Worm (Caenorhabditis elegans) whole organism, L2 larva: ENCODE results near the gene R144.12.

Source experiments
- F13H6.1 ChIP-seq: sonication (generic microtip); optimal IDR thresholded peaks from 2 replicates; lab custom pipeline; 2016; ENCODE audit warnings: missing genetic modification characterization, missing compliant biosample characterization
- alr-1 ChIP-seq: fragments of 150-350 bp; optimal IDR thresholded peaks from 2 replicates; lab custom pipeline; 2014; ENCODE audit warnings: missing biosample characterization, missing genetic modification characterization
- aly-2 ChIP-seq: fragments of 150-350 bp; optimal IDR thresholded peaks from 2 replicates; lab custom pipeline; 2014; ENCODE audit warnings: missing biosample characterization, missing genetic modification characterization
- ceh-16 ChIP-seq: fragments of 150-350 bp; optimal IDR thresholded peaks from 2 replicates; lab custom pipeline; 2014; ENCODE audit warnings: missing biosample characterization, missing genetic modification characterization
- ceh-82 ChIP-seq: fragments of 150-350 bp; optimal IDR thresholded peaks from 2 replicates; lab custom pipeline; 2014; ENCODE audit warnings: missing biosample characterization, missing genetic modification characterization
- crh-2 ChIP-seq: sonication (generic microtip); optimal IDR thresholded peaks from 2 replicates; lab custom pipeline; 2017; ENCODE audit warnings: missing biosample characterization, missing genetic modification characterization
- egl-27 ChIP-seq: sonication (generic microtip); optimal IDR thresholded peaks from 3 replicates; lab custom pipeline; 2017; ENCODE audit warnings: missing biosample characterization, missing genetic modification reagents, missing genetic modification characterization
- elt-1 ChIP-seq: fragments of 150-350 bp; optimal IDR thresholded peaks from 2 replicates; lab custom pipeline; 2014; ENCODE audit warnings: missing biosample characterization, missing genetic modification characterization
- elt-3 ChIP-seq: sonication (generic microtip); optimal IDR thresholded peaks from 2 replicates; lab custom pipeline; 2017; ENCODE audit warnings: missing biosample characterization, missing genetic modification characterization
- gmeb-1 ChIP-seq: fragments of 150-350 bp; optimal IDR thresholded peaks from 2 replicates; lab custom pipeline; 2014; ENCODE audit warnings: missing biosample characterization, missing genetic modification characterization
- lin-11 ChIP-seq: fragments of 150-350 bp; sonication (generic microtip); optimal IDR thresholded peaks from 2 replicates; lab custom pipeline; 2014; ENCODE audit warnings: missing biosample characterization, missing genetic modification characterization, inconsistent platforms, mixed read lengths
- lin-39 ChIP-seq: fragments of 150-350 bp; optimal IDR thresholded peaks from 2 replicates; lab custom pipeline; 2014; ENCODE audit warnings: missing biosample characterization, missing genetic modification reagents, missing genetic modification characterization
- mab-5 ChIP-seq: fragments of 150-350 bp; optimal IDR thresholded peaks from 2 replicates; lab custom pipeline; 2014; ENCODE audit warnings: missing biosample characterization, missing genetic modification characterization
- mdl-1 ChIP-seq, 2 experiments: fragments of 150-350 bp in 1 of 2; sonication (generic microtip) in 1 of 2; optimal IDR thresholded peaks; 2 replicates each; lab custom pipeline; 2017; ENCODE audit warnings: missing biosample characterization in 2 of 2, missing genetic modification characterization in 2 of 2
- nhr-10 ChIP-seq: sonication (generic microtip); optimal IDR thresholded peaks from 2 replicates; lab custom pipeline; 2017; ENCODE audit warnings: missing biosample characterization, missing genetic modification characterization
- nhr-11 ChIP-seq: fragments of 150-350 bp; optimal IDR thresholded peaks from 2 replicates; lab custom pipeline; 2014; ENCODE audit warnings: missing biosample characterization, missing genetic modification characterization
- nhr-129 ChIP-seq: fragments of 150-350 bp; optimal IDR thresholded peaks from 2 replicates; lab custom pipeline; 2014; ENCODE audit warnings: missing biosample characterization, missing genetic modification characterization
- nhr-21 ChIP-seq: fragments of 150-350 bp; optimal IDR thresholded peaks from 2 replicates; lab custom pipeline; 2014; ENCODE audit warnings: missing biosample characterization, missing genetic modification characterization
- nhr-237 ChIP-seq: fragments of 150-350 bp; optimal IDR thresholded peaks from 2 replicates; lab custom pipeline; 2014; ENCODE audit warnings: missing biosample characterization, missing genetic modification characterization
- nhr-25 ChIP-seq: fragments of 150-350 bp; sonication (generic microtip); optimal IDR thresholded peaks from 3 replicates; lab custom pipeline; 2014; ENCODE audit warnings: missing biosample characterization, missing genetic modification characterization
- peb-1 ChIP-seq: fragments of 150-350 bp; optimal IDR thresholded peaks from 2 replicates; lab custom pipeline; 2014; ENCODE audit warnings: missing biosample characterization, missing genetic modification characterization
- sma-3 ChIP-seq: sonication (generic microtip); optimal IDR thresholded peaks from 2 replicates; lab custom pipeline; 2016; ENCODE audit warnings: missing genetic modification reagents, missing genetic modification characterization, missing compliant biosample characterization
- sma-9 ChIP-seq, 2 experiments: fragments of 150-350 bp in 1 of 2; sonication (generic microtip) in 1 of 2; optimal IDR thresholded peaks; 2 replicates each; lab custom pipeline; 2014 to 2016; ENCODE audit warnings: missing genetic modification characterization in 2 of 2, mild to moderate bottlenecking in 1 of 2, missing biosample characterization in 1 of 2, missing compliant biosample characterization in 1 of 2, missing genetic modification reagents in 1 of 2, moderate library complexity in 1 of 2
- snpc-4 ChIP-seq: fragments of 150-350 bp; optimal IDR thresholded peaks from 2 replicates; lab custom pipeline; 2014; ENCODE audit warnings: missing biosample characterization, missing genetic modification characterization
- zag-1 ChIP-seq: fragments of 150-350 bp; optimal IDR thresholded peaks from 2 replicates; lab custom pipeline; 2014; ENCODE audit warnings: missing biosample characterization, missing genetic modification characterization

Gene R144.12

DNA sequence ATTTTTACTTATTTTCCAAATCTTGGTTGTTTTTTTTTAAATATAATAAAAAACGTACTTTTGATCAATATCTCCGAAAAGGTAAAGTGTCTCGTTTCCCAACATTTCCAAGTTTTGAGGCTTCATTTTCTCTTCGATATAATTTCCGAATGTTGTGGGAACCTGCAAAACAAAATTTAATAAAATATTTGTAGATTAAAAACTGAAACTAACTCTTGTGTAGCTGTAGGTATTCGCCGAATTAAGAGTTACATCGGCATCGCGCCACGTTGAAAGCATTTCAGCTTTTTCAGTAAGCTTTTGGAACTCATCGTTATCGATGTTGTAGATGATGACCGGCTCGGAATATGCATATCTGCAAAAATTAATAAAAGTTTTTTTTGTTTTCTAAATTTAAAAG, 44.4 kb downstream of the R144.12 start, which contains the start of gene vps-22:
TSS of gene vps-22 (minus strand) at position 101 of the 400 bp plus-strand sequence.
- TF ChIP-seq zag-1 (tag; lab: Kevin White, UChicago), result no peak
- no peak for TF ChIP-seq nhr-25 (tag; lab: Kevin White, UChicago)
- TF ChIP-seq nhr-21 (tag; lab: Kevin White, UChicago), result no peak
- TF ChIP-seq lin-11 (tag; lab: Kevin White, UChicago), result no peak
- TF ChIP-seq nhr-10 (tag; lab: Kevin White, UChicago), result no peak
- TF ChIP-seq egl-27, result no peak
- no peak for TF ChIP-seq snpc-4
- no peak for TF ChIP-seq peb-1 (tag; lab: Kevin White, UChicago)
- no peak for TF ChIP-seq elt-1 (tag; lab: Kevin White, UChicago)
- no peak for TF ChIP-seq nhr-11 (tag; lab: Kevin White, UChicago)
- no peak for TF ChIP-seq lin-39 (tag; lab: Kevin White, UChicago)
- TF ChIP-seq nhr-237, result no peak
- TF ChIP-seq ceh-82, result no peak
- no peak for TF ChIP-seq nhr-129 (tag; lab: Kevin White, UChicago)
- TF ChIP-seq alr-1, result no peak
- no peak for TF ChIP-seq sma-3 (GFP tag; lab: Kevin White, UChicago)
- no peak for TF ChIP-seq gmeb-1 (tag; lab: Kevin White, UChicago)

DNA sequence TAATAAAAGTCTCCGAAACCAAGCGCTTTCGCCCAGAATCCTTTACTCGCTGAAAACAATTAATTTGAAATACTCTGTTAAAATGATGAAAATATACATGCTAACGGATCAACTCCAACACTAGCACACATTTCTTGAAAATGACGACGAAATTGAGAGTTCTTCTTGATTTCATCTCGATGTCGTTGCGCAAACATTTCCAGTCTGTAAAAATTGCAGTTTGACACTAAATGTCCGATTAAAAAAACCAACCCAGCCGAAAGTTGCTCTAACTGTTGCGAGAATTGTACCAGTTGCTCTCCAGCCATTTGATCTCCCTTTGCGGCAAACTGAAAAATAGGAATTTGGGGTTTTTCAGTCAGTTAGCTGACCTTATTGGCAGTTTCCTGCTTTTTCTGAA, 45.5 kb downstream of the R144.12 start:
- TF ChIP-seq mdl-1 (tag; optimal IDR thresholded peaks at IDR 0.05; lab: Kevin White, UChicago) (no peak), ceh-16 (tag; lab: Kevin White, UChicago) (no peak), sma-3 (GFP tag; lab: Kevin White, UChicago) (no peak), nhr-129 (tag; lab: Kevin White, UChicago) (no peak), nhr-21 (tag; lab: Kevin White, UChicago) (no peak), F13H6.1 (no peak)

DNA sequence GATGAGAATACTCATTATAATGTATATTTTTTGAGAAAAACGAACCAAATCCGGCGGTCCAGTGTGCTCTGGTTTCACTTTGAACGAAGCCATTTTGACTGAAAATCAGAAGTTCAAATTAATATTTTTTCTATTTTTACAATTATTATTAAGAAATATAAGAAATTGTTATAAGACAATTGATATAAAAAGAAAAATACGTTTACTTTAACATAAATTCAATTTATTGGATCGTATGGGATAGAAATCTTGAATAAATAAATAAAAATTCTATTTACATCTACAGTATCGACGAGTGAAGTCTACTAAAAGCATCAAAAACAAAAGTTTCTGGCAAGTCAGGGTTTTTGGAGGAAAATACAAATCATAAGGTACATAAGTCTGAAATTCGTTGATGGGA, 46.6 kb downstream of the R144.12 start, which contains the start of gene C27F2.4:
TSS of gene C27F2.4 (minus strand) at position 101 of the 400 bp plus-strand sequence.
- TF ChIP-seq nhr-10 (tag; lab: Kevin White, UChicago) (no peak), elt-3 (no peak), crh-2 (tag; lab: Kevin White, UChicago) (no peak), gmeb-1 (tag; lab: Kevin White, UChicago) (no peak), snpc-4 (no peak), mab-5 (tag; lab: Kevin White, UChicago) (no peak), mdl-1 (tag; optimal IDR thresholded peaks at IDR 0.05; lab: Kevin White, UChicago) (no peak)

DNA sequence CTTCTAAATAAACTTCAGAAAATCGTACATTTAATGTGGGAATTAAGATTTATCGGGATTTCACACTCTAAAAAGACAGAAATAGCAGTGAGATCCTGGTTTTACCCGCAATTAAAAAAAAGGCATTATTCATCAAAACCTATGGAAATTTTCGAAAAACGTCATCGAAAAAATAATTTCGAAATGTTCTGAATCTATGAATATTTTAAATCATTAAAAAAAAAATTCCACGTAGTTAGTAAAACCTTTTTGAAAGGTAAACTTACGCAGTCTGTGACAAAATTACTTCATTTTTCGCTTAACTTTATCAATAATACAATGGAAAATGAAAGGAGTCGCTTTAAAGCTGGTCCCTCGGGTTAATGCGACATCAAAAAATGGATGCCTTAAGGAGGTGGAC, 50.2 kb downstream of the R144.12 start, which contains the start of gene C26E6.1:
TSS of gene C26E6.1 (plus strand) at position 301 of the 400 bp plus-strand sequence.
- TF ChIP-seq sma-9 (GFP tag; optimal IDR thresholded peaks at IDR 0.05; lab: Kevin White, UChicago), result no peak
- no peak for TF ChIP-seq sma-9 (tag; optimal IDR thresholded peaks at IDR 0.05; lab: Kevin White, UChicago)
- no peak for TF ChIP-seq nhr-11 (tag; lab: Kevin White, UChicago)
- no peak for TF ChIP-seq aly-2 (tag; lab: Kevin White, UChicago)
